Worm (Caenorhabditis elegans) whole organism, early embryonic: Measurements from ENCODE around the gene sftd-3.

Experiments used
- F13C5.2 ChIP-seq: sonication (generic microtip); optimal IDR thresholded peaks from 2 replicates; lab custom pipeline; 2017; ENCODE audit warnings: mild to moderate bottlenecking, missing genetic modification characterization, inconsistent platforms, missing compliant biosample characterization
- aly-1 ChIP-seq: sonication (generic microtip); optimal IDR thresholded peaks from 2 replicates; lab custom pipeline; 2016; ENCODE audit warnings: missing genetic modification characterization, missing compliant biosample characterization
- ama-1 ChIP-seq: fragments of 150-350 bp; optimal IDR thresholded peaks from 2 replicates; lab custom pipeline; 2014
- ceh-13 ChIP-seq: fragments of 200-800 bp; sonication (Bioruptor generic); optimal IDR thresholded peaks from 2 replicates; lab custom pipeline; 2018; ENCODE audit warnings: mild to moderate bottlenecking, missing genetic modification characterization, missing compliant biosample characterization
- ceh-36 ChIP-seq: sonication (generic microtip); optimal IDR thresholded peaks from 2 replicates; lab custom pipeline; 2016; ENCODE audit warnings: missing genetic modification characterization, inconsistent platforms, missing compliant biosample characterization
- ets-7 ChIP-seq: sonication (generic microtip); optimal IDR thresholded peaks from 2 replicates; lab custom pipeline; 2016; ENCODE audit warnings: missing genotype, missing genetic modification characterization, missing compliant biosample characterization
- flt-1 ChIP-seq: fragments of 200-800 bp; sonication (Bioruptor generic); IDR thresholded peaks from 2 replicates; pipeline ENCODE4 v1.3.6; 2022; ENCODE audit warnings: missing genetic modification characterization, missing compliant biosample characterization
- hmg-4 ChIP-seq: fragments of 200-800 bp; sonication (Bioruptor generic); optimal IDR thresholded peaks from 2 replicates; lab custom pipeline; 2018; ENCODE audit warnings: mild to moderate bottlenecking, missing genetic modification characterization, missing compliant biosample characterization
- hnd-1 ChIP-seq: sonication (generic microtip); optimal IDR thresholded peaks from 2 replicates; lab custom pipeline; 2016; ENCODE audit warnings: missing genetic modification characterization, missing compliant biosample characterization
- pes-1 ChIP-seq: fragments of 200-800 bp; sonication (Bioruptor generic); IDR thresholded peaks from 2 replicates; pipeline ENCODE4 v1.3.6; 2022; ENCODE audit warnings: missing genetic modification reagents, missing genetic modification characterization, missing compliant biosample characterization
- scrt-1 ChIP-seq: fragments of 200-800 bp; sonication (Bioruptor generic); IDR thresholded peaks from 2 replicates; pipeline ENCODE4 v1.3.6; 2022; ENCODE audit warnings: missing genetic modification characterization, missing compliant biosample characterization
- tbx-11 ChIP-seq: fragments of 200-800 bp; sonication (Bioruptor generic); IDR thresholded peaks from 2 replicates; pipeline ENCODE4 v1.3.6; 2022; ENCODE audit warnings: missing genetic modification characterization, missing compliant biosample characterization
- tra-4 ChIP-seq: sonication (generic microtip); optimal IDR thresholded peaks from 2 replicates; lab custom pipeline; 2017; ENCODE audit warnings: missing genetic modification characterization, missing compliant biosample characterization

DNA sequence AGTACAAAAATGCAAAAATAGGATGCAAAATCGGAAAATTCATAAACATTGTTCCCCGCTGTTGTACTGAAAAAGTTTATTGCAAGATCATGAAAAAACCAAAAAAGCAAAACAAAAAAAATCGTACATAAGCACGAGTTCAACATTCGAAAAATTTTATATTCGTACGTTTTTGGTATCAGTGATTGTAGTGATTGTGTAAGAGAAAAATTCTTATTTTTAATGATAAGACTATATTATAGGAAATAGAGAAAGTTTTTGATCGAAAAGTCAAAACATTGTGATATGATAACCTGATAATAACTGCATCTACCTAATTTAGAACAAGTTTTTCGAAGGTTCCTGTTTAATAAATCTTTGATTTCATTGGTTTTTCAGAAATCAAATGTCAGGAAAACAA is 46.6 kb downstream of the sftd-3 start:
- TF ChIP-seq pes-1 (GFP tag; lab: Robert Waterston, UW) (no peak), flt-1 (no peak), scrt-1 (GFP tag; lab: Robert Waterston, UW) (no peak), ama-1 (lab: Kevin White, UChicago) (no peak), hmg-4 (GFP tag; lab: Kevin White, UChicago) (no peak), tra-4 (tag; lab: Kevin White, UChicago) (no peak), ets-7 (tag; lab: Kevin White, UChicago) (no peak), ceh-13 (GFP tag; lab: Kevin White, UChicago) (no peak), aly-1 (no peak), F13C5.2 (tag; lab: Kevin White, UChicago) (no peak), tbx-11 (no peak), hnd-1 (tag; lab: Kevin White, UChicago) (no peak), ceh-36 (tag; lab: Kevin White, UChicago) (no peak)
